Fruit fly (Drosophila melanogaster): ENCODE measurements around the gene Fdx1.

DNA sequence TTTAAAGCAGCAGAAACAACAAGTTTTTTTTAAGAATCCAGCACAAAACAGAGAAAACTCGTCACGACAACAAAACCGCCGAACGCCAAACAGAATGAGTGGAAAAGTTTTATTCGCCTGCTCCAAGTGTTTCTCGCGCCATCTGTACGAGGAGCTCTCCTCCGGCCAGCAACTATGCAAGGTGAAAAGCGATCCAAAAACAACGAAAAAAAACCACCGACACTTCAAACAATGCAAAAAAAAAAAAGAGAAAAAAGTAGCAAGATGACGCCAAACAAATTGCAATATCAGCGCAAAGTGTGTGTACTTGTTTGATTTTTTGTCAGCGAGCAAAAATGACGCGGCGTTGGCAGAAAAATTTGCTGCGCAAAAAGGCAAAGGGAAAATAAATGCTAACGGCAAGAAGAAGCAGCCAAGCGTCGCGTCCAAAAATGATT, 3.6 kb downstream of the Fdx1 start:
- no peak for TF ChIP-seq CG10631 (GFP tag; optimal IDR thresholded peaks at IDR 0.05)
- TF ChIP-seq vri (GFP tag; optimal IDR thresholded peaks at IDR 0.05) = no peak
- TF ChIP-seq CG8119 (GFP tag; IDR thresholded peaks at IDR 0.05) = peak; percentile 72; the same call in 2 of the 3 replicates
- TF ChIP-seq OdsH (GFP tag; optimal IDR thresholded peaks at IDR 0.05) = no peak
- TF ChIP-seq esn (GFP tag; optimal IDR thresholded peaks at IDR 0.05) = no peak
- TF ChIP-seq Smox (GFP tag; optimal IDR thresholded peaks at IDR 0.05) = no peak
- no peak for TF ChIP-seq Sox15 (GFP tag; optimal IDR thresholded peaks at IDR 0.05)
- TF ChIP-seq CG16779 (tag; optimal IDR thresholded peaks at IDR 0.05) = peak; percentile 84
- TF ChIP-seq CG1621 (tag; optimal IDR thresholded peaks at IDR 0.05) = peak; percentile 41
- TF ChIP-seq CG34406 (GFP tag; optimal IDR thresholded peaks at IDR 0.05) = peak; percentile 20
- TF ChIP-seq Blimp-1 (GFP tag; optimal IDR thresholded peaks at IDR 0.05) = no peak
- TF ChIP-seq topi (GFP tag; optimal IDR thresholded peaks at IDR 0.05) = no peak
- TF ChIP-seq CG11762 (GFP tag; optimal IDR thresholded peaks at IDR 0.05; ENCODE audit: insufficient read depth) = no peak

Measured in whole organism, prepupa.